Fruit fly (Drosophila melanogaster): ENCODE results near the gene Lip1.

dm6 chr2L:10708089-10708488, 6.7 kb upstream of the Lip1 start:
- TF ChIP-seq CG12605 (GFP tag; IDR thresholded peaks at IDR 0.05) (no peak), CG8301 (tag; optimal IDR thresholded peaks at IDR 0.05) (no peak), CG9948 (tag; optimal IDR thresholded peaks at IDR 0.05) (no peak), gl (tag; optimal IDR thresholded peaks at IDR 0.05) (no peak)
